Fruit fly (Drosophila melanogaster): ENCODE measurements around the gene CG6310.

CG6310 gene

dm6 chr3L:11089805-11090440 lies 20.3 kb upstream of the CG6310 start:
- TF ChIP-seq bab1 (GFP tag; optimal IDR thresholded peaks at IDR 0.05) (peak; percentile 59), kay (GFP tag; ENCODE audit: borderline replicate concordance) (peak; percentile 86), cnc (optimal IDR thresholded peaks at IDR 0.05) (no peak), toe (GFP tag; optimal IDR thresholded peaks at IDR 0.05) (no peak), Clk (GFP tag; optimal IDR thresholded peaks at IDR 0.05) (no peak), pad (GFP tag; optimal IDR thresholded peaks at IDR 0.05) (peak; percentile 15), Crg-1 (GFP tag; optimal IDR thresholded peaks at IDR 0.05) (no peak), CG7101 (tag; optimal IDR thresholded peaks at IDR 0.05) (peak; percentile 47), CG7045 (GFP tag; optimal IDR thresholded peaks at IDR 0.05) (peak; percentile 39), Mnt (GFP tag; optimal IDR thresholded peaks at IDR 0.05) (no peak), CG1620 (GFP tag; optimal IDR thresholded peaks at IDR 0.05) (no peak), CG33017 (tag; optimal IDR thresholded peaks at IDR 0.05) (peak; percentile 48), CG5204 (GFP tag; optimal IDR thresholded peaks at IDR 0.05) (peak; percentile 50), CG12768 (GFP tag; optimal IDR thresholded peaks at IDR 0.05) (no peak), CG11617 (GFP tag; optimal IDR thresholded peaks at IDR 0.05) (peak; percentile 77), Hr96 (GFP tag; optimal IDR thresholded peaks at IDR 0.05) (no peak), CG14711 (tag; optimal IDR thresholded peaks at IDR 0.05) (peak; percentile 29), ovo (GFP tag; optimal IDR thresholded peaks at IDR 0.05) (no peak), tj (GFP tag; optimal IDR thresholded peaks at IDR 0.05) (peak; percentile 63), cic (GFP tag; optimal IDR thresholded peaks at IDR 0.05) (no peak)

dm6 chr3L:11085810-11086209 lies 16.1 kb upstream of the CG6310 start:
- TF ChIP-seq kay (GFP tag; ENCODE audit: borderline replicate concordance) (no peak), CG7101 (tag; optimal IDR thresholded peaks at IDR 0.05) (no peak), CG1620 (GFP tag; optimal IDR thresholded peaks at IDR 0.05) (no peak), CG5204 (GFP tag; optimal IDR thresholded peaks at IDR 0.05) (no peak), bab1 (GFP tag; optimal IDR thresholded peaks at IDR 0.05) (no peak), cic (GFP tag; optimal IDR thresholded peaks at IDR 0.05) (peak; percentile 26), Mnt (GFP tag; optimal IDR thresholded peaks at IDR 0.05) (peak; percentile 73), CG14711 (tag; optimal IDR thresholded peaks at IDR 0.05) (peak; percentile 7), Hr96 (GFP tag; optimal IDR thresholded peaks at IDR 0.05) (no peak), cnc (optimal IDR thresholded peaks at IDR 0.05) (no peak), ovo (GFP tag; optimal IDR thresholded peaks at IDR 0.05) (no peak), Crg-1 (GFP tag; optimal IDR thresholded peaks at IDR 0.05) (no peak)

- TF ChIP-seq Clk (GFP tag; optimal IDR thresholded peaks at IDR 0.05) (peak; percentile 88), CG12768 (GFP tag; optimal IDR thresholded peaks at IDR 0.05) (peak; percentile 97), CG14711 (tag; optimal IDR thresholded peaks at IDR 0.05) (peak; percentile 93), bab1 (GFP tag; optimal IDR thresholded peaks at IDR 0.05) (peak; percentile 96), CG5204 (GFP tag; optimal IDR thresholded peaks at IDR 0.05) (no peak), toe (GFP tag; optimal IDR thresholded peaks at IDR 0.05) (no peak), CG11617 (GFP tag; optimal IDR thresholded peaks at IDR 0.05) (peak; percentile 95), cnc (optimal IDR thresholded peaks at IDR 0.05) (no peak), tj (GFP tag; optimal IDR thresholded peaks at IDR 0.05) (peak; percentile 79), CG1620 (GFP tag; optimal IDR thresholded peaks at IDR 0.05) (peak; percentile 93), Mnt (GFP tag; optimal IDR thresholded peaks at IDR 0.05) (peak; percentile 65), kay (GFP tag; ENCODE audit: borderline replicate concordance) (peak; percentile 86), CG33017 (tag; optimal IDR thresholded peaks at IDR 0.05) (peak; percentile 96), pad (GFP tag; optimal IDR thresholded peaks at IDR 0.05) (peak; percentile 85), cic (GFP tag; optimal IDR thresholded peaks at IDR 0.05) (peak; percentile 82), Hr96 (GFP tag; optimal IDR thresholded peaks at IDR 0.05) (no peak), CG7101 (tag; optimal IDR thresholded peaks at IDR 0.05) (peak; percentile 94), Crg-1 (GFP tag; optimal IDR thresholded peaks at IDR 0.05) (peak; percentile 93), CG7045 (GFP tag; optimal IDR thresholded peaks at IDR 0.05) (peak; percentile 94), ovo (GFP tag; optimal IDR thresholded peaks at IDR 0.05) (no peak)
Observed at dm6 chr3L:11084557-11085231, 15.0 kb upstream of the CG6310 start.

DNA sequence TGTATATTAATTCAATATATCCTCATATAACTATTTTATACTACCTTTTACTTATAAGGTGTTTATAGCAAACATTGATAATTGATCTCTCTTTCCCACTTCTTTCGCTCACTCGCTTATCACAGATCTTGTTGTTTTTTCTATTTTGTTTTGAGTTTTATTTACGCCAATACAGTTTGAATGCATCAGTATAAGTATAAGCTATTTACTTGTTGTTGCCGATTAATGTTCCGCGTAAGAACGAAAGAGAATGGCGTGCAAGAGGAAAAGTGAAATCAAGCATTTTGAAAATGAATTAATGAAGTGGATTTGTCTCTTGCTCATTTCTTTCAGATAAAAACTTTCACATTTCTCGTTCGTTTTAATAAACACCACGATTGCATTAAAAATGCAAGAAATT lies 13.9 kb upstream of the CG6310 start:
- no peak for TF ChIP-seq bab1 (GFP tag; optimal IDR thresholded peaks at IDR 0.05)
- no peak for TF ChIP-seq pad (GFP tag; optimal IDR thresholded peaks at IDR 0.05)
- peak; percentile 48 for TF ChIP-seq tj (GFP tag; optimal IDR thresholded peaks at IDR 0.05)
- no peak for TF ChIP-seq CG7045 (GFP tag; optimal IDR thresholded peaks at IDR 0.05)
- no peak for TF ChIP-seq Mnt (GFP tag; optimal IDR thresholded peaks at IDR 0.05)
- no peak for TF ChIP-seq CG1620 (GFP tag; optimal IDR thresholded peaks at IDR 0.05)
- TF ChIP-seq cic (GFP tag; optimal IDR thresholded peaks at IDR 0.05): peak; percentile 77
- TF ChIP-seq kay (GFP tag; ENCODE audit: borderline replicate concordance): peak; percentile 96
- no peak for TF ChIP-seq Hr96 (GFP tag; optimal IDR thresholded peaks at IDR 0.05)
- TF ChIP-seq cnc (optimal IDR thresholded peaks at IDR 0.05): no peak
- TF ChIP-seq CG14711 (tag; optimal IDR thresholded peaks at IDR 0.05): no peak

dm6 chr3L:11074043-11074853 lies 4.6 kb upstream of the CG6310 start, which contains the start of the genes Pfdn2 and Noc1:
TSS of gene Pfdn2 (minus strand) at chr3L:11074388.
TSS of gene Noc1 (plus strand) at chr3L:11074769.
- TF ChIP-seq CG33017 (tag; optimal IDR thresholded peaks at IDR 0.05) (peak; percentile 39), pad (GFP tag; optimal IDR thresholded peaks at IDR 0.05) (no peak), CG11617 (GFP tag; optimal IDR thresholded peaks at IDR 0.05) (peak; percentile 52), ovo (GFP tag; optimal IDR thresholded peaks at IDR 0.05) (peak; percentile 43), bab1 (GFP tag; optimal IDR thresholded peaks at IDR 0.05) (peak; percentile 35), CG14711 (tag; optimal IDR thresholded peaks at IDR 0.05) (peak; percentile 34), cic (GFP tag; optimal IDR thresholded peaks at IDR 0.05) (no peak), Mnt (GFP tag; optimal IDR thresholded peaks at IDR 0.05) (peak; percentile 92), CG7045 (GFP tag; optimal IDR thresholded peaks at IDR 0.05) (no peak), CG5204 (GFP tag; optimal IDR thresholded peaks at IDR 0.05) (no peak), CG7101 (tag; optimal IDR thresholded peaks at IDR 0.05) (peak; percentile 66)
